Worm (Caenorhabditis elegans) whole organism, L4 larva: Measurements from ENCODE around the gene T09E8.4.

Experiments used
- R02D3.7 ChIP-seq: fragments of 150-350 bp; sonication (generic microtip); optimal IDR thresholded peaks from 3 replicates; lab custom pipeline; 2014; ENCODE audit warnings: missing biosample characterization, missing genetic modification characterization
- T26A8.4 ChIP-seq: fragments of 200-800 bp; sonication (Bioruptor generic); IDR thresholded peaks from 2 replicates; pipeline ENCODE4 v1.3.6; 2022; ENCODE audit warnings: missing genetic modification characterization, missing compliant biosample characterization
- Y48G9A.11 ChIP-seq: fragments of 200-800 bp; sonication (Bioruptor generic); IDR thresholded peaks from 2 replicates; pipeline ENCODE4 v1.3.6; 2022; ENCODE audit warnings: missing genetic modification reagents, missing genetic modification characterization, missing compliant biosample characterization
- ama-1 ChIP-seq: fragments of 150-350 bp; optimal IDR thresholded peaks from 2 replicates; lab custom pipeline; 2014; ENCODE audit warnings: inconsistent platforms, mixed read lengths
- ces-1 ChIP-seq: fragments of 150-350 bp; sonication (generic microtip); optimal IDR thresholded peaks from 4 replicates; lab custom pipeline; 2014; ENCODE audit warnings: missing biosample characterization, missing genetic modification reagents, missing genetic modification characterization
- lin-39 ChIP-seq: fragments of 150-350 bp; optimal IDR thresholded peaks from 2 replicates; lab custom pipeline; 2014; ENCODE audit warnings: missing biosample characterization, missing genetic modification reagents, missing genetic modification characterization
- mdl-1 ChIP-seq, 2 experiments: fragments of 150-350 bp in 1 of 2; sonication (generic microtip) in 1 of 2; optimal IDR thresholded peaks; 2 replicates each; lab custom pipeline; 2014 to 2017; ENCODE audit warnings: missing biosample characterization in 2 of 2, missing genetic modification characterization in 2 of 2
- mxl-3 ChIP-seq: fragments of 200-800 bp; sonication (Bioruptor generic); optimal IDR thresholded peaks from 2 replicates; lab custom pipeline; 2018; ENCODE audit warnings: mild to moderate bottlenecking, missing genetic modification characterization, missing compliant biosample characterization
- nhr-237 ChIP-seq: sonication (generic microtip); optimal IDR thresholded peaks from 2 replicates; lab custom pipeline; 2017; ENCODE audit warnings: missing biosample characterization, missing genetic modification characterization
- nhr-41 ChIP-seq: fragments of 200-800 bp; sonication (Bioruptor generic); IDR thresholded peaks from 2 replicates; pipeline ENCODE4 v1.3.6; 2022; ENCODE audit warnings: missing genetic modification reagents, missing genetic modification characterization, missing compliant biosample characterization
- pha-4 ChIP-seq, 2 experiments: fragments of 150-350 bp in 1 of 2; fragments of 200-800 bp in 1 of 2; sonication (Bioruptor generic) in 1 of 2; IDR thresholded peaks in 1 of 2; optimal IDR thresholded peaks in 1 of 2; 2 replicates each; pipeline versions ENCODE4 v1.3.6 to Lab custom; 2014 to 2022; ENCODE audit warnings: missing genetic modification characterization in 2 of 2, missing genetic modification reagents in 2 of 2, missing biosample characterization in 1 of 2, missing compliant biosample characterization in 1 of 2
- snpc-4 ChIP-seq: fragments of 150-350 bp; optimal IDR thresholded peaks from 2 replicates; lab custom pipeline; 2014; ENCODE audit warnings: missing biosample characterization, missing genetic modification characterization
- unc-62 ChIP-seq, 3 experiments: fragments of 150-350 bp in 1 of 3; sonication (generic microtip); optimal IDR thresholded peaks in 2 of 3; peaks in 1 of 3; 1 replicate in 1 of 3; 2 replicates in 2 of 3; lab custom pipeline; 2014 to 2017; ENCODE audit warnings: missing biosample characterization in 3 of 3, missing genetic modification characterization in 3 of 3, missing genetic modification reagents in 3 of 3, missing genotype in 1 of 3

DNA sequence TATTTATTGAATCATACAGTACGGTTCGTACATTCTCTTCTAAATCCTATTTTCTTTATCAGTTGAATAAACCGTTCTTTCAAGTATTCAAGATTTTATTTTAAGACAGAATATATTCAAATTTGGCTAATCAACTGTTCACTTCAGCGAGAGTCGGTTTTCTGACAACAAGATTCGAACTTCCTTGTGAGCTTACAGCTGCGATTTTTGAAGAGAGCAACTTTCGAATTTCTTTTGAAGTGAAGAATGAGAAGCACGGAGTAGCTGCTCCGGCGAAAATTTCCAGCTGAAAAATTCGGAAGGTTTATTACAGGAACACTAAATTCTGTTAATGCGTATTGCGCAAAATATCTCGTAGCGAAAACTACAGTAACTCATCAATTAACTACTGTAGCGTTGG lies 2.6 kb downstream of the T09E8.4 start:
- no peak for TF ChIP-seq T26A8.4 (GFP tag; lab: Robert Waterston, UW)
- TF ChIP-seq R02D3.7 (tag; lab: Kevin White, UChicago): no peak
- TF ChIP-seq mdl-1 (tag; optimal IDR thresholded peaks at IDR 0.05; lab: Kevin White, UChicago): no peak
- no peak for TF ChIP-seq pha-4 (GFP tag; IDR thresholded peaks at IDR 0.05; lab: Robert Waterston, UW)
- TF ChIP-seq pha-4 (tag; optimal IDR thresholded peaks at IDR 0.05; lab: Kevin White, UChicago): no peak
- TF ChIP-seq ces-1 (GFP tag; lab: Kevin White, UChicago): no peak
- no peak for TF ChIP-seq ama-1
- TF ChIP-seq lin-39 (tag; lab: Kevin White, UChicago): no peak
- no peak for TF ChIP-seq nhr-41
- no peak for TF ChIP-seq Y48G9A.11 (GFP tag; lab: Robert Waterston, UW)
- no peak for TF ChIP-seq snpc-4 (tag; lab: Kevin White, UChicago)
- no peak for TF ChIP-seq nhr-237 (tag; lab: Kevin White, UChicago)
- no peak for TF ChIP-seq unc-62 (GFP tag; optimal IDR thresholded peaks at IDR 0.05 in 1 of 2; lab: Kevin White, UChicago)
- no peak for TF ChIP-seq unc-62 (tag; optimal IDR thresholded peaks at IDR 0.05; lab: Kevin White, UChicago)
- no peak for TF ChIP-seq mxl-3
